Worm (Caenorhabditis elegans): Measurements from ENCODE around the gene grl-14.

DNA sequence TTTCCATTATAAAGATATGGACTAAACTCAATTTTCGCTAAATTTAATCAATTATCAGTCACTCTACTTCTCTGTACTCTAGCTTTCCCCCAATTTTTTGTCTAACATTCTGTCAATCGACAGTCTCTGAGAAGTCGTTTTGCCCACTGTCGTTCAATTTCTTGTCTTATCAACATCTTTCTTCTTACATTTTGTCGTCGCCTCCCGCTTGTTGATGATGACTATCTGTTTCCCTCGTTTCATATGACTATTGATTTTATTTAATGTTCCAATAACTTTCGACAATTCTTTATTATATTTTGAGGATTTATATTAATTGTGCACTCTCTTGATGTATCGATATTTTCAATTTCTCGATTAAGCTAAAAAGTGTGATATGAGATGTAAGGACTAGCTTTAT, 46.5 kb upstream of the grl-14 start:
- TF ChIP-seq cog-1 (tag; optimal IDR thresholded peaks at IDR 0.05): no peak
- TF ChIP-seq ztf-23 (GFP tag; IDR thresholded peaks at IDR 0.05): no peak
- no peak for TF ChIP-seq flt-1 (GFP tag; IDR thresholded peaks at IDR 0.05)
- TF ChIP-seq klf-2 (GFP tag; conservative IDR thresholded peaks at IDR 0.05): no peak
